Worm (Caenorhabditis elegans) whole organism, L4/young adult: ENCODE measurements around the gene dlc-2.
"Not testable (repeated sequence)": the region's sequence is repeated elsewhere in the genome, so short reads cannot be mapped to it uniquely, and the experiment has no call there.

Source experiments
- W03F9.2 ChIP-seq: fragments of 150-350 bp; optimal IDR thresholded peaks from 2 replicates; lab custom pipeline; 2014; ENCODE audit warnings: missing biosample characterization, missing genetic modification characterization
- dao-5 ChIP-seq: sonication (generic microtip); optimal IDR thresholded peaks from 2 replicates; lab custom pipeline; 2016; ENCODE audit warnings: missing genotype, missing genetic modification characterization, moderate library complexity, missing compliant biosample characterization
- him-1 ChIP-seq: sonication (generic microtip); optimal IDR thresholded peaks from 2 replicates; lab custom pipeline; 2016; ENCODE audit warnings: missing genotype, missing genetic modification reagents, missing genetic modification characterization, missing compliant biosample characterization

The dlc-2 gene

DNA sequence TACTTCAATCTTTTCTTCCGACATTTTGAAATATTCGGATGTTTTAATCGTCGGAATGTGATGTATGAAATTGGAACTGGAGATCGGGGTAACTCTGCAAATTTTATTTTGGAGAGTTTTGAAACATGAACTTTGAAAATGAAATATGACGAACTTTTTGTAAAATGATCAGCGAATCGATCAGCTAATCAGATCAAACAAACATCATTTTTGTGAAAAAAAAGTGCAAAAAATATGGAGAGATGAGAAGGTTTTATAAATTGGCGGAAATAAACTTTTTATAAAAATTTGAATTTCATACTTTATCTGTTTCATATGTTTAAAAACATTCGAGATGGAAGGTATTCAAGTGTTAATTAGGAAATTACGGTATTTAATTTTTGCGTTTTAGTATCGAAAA is at the start of gene dlc-2:
TSS of gene dlc-2 (minus strand) at position 101 of the 400 bp plus-strand sequence.
- TF ChIP-seq him-1 (no peak), dao-5 (no peak), W03F9.2 (tag; lab: Kevin White, UChicago) (no peak)

DNA sequence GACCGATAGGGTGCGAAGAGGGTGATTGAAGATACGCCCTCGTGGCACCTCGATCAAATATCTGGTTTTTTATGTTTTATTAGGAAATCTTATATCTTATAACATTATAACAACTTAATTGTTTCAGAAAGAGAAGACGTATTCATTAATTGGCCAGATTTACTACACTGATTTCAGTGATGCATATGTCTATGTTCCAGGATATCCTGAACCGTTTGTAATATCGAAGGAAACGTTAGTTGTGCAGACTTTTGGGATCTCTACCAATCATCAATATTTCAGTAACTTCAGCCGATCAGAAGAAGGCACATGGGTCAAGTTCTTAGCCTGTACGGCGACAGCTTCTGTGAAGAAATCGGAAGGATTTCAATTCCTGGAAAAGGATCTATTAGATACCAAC is 49.0 kb upstream of the dlc-2 start:
- no peak for TF ChIP-seq W03F9.2 (tag; lab: Kevin White, UChicago)
- no peak for TF ChIP-seq him-1
- TF ChIP-seq dao-5: no peak

DNA sequence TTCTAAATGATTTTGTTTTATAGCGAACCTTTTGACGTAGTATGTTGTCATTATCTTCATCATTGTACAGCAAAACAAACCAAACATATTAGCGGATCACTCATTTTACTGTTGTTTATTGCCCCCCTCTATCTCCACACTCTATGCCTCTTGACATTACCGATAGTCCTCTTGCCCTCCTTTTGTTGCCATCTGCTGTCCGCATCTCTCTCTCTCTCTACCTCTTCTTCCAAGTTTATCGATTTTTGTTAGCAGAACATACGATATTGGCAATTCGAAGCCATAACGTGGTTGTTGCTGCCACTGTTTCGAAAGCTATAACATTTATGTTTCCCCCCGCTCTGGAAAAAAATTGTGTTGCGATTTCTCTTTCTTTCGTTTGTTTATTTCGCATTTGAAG is 46.5 kb upstream of the dlc-2 start:
- TF ChIP-seq dao-5 (no peak), him-1 (no peak), W03F9.2 (tag; lab: Kevin White, UChicago) (no peak)

DNA sequence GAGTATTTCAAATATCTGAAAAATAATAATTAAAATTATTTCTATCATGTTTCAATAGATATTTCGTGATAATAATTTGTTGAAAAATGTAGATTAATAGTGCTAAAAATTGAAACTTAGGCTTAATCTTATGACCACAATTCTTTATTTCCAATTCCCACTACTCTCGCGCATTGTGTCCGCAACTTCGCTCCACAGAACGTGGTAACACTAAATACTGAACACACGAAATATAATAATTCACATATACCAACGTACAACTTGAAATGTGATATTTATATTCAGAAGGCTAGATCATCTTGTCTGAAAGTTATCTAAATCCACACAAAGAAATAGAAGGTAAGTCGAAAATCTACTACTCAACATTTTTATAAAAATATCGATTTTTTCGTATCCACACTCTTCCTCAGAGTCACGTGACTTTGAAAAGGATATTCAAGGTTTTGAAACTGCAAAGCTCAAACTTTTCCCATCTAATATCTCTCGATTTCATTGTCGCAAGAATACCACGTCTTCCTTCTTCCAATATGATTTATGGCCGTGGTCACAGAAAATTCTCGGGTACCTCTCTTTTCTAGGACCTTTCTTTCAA is 45.4 kb upstream of the dlc-2 start, which contains the start of gene eri-12:
TSS of gene eri-12 (plus strand) at position 197 of the 592 bp plus-strand sequence.
- TF ChIP-seq him-1 (no peak), dao-5 (no peak), W03F9.2 (tag; lab: Kevin White, UChicago) (no peak)

DNA sequence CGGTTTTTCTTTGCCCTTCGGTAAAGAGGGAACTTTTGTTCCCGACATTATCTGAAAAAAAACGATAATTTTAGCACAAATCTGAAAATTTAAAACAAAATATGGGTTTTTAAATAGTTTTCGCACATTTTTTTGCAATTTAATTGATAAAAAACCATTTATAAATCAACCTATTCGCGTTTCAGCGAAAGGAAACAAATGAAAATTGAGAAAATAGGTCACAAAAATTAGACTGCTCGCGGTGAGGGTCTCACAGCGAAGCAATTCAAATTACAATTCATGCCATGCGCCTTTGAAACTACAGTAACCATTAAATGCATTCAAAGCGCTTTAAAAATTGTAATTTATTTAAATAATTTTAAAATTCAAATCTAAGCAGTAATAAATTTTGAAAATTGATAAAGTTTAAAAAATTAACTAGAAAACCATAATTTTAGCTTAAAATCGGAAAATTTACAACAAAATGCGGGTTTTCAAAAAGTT is 42.9 kb upstream of the dlc-2 start, which contains the start of gene B0001.7:
TSS of gene B0001.7 (minus strand) at position 51 of the 483 bp plus-strand sequence.
- TF ChIP-seq him-1: no peak
- no peak for TF ChIP-seq dao-5
- no peak for TF ChIP-seq W03F9.2 (tag; lab: Kevin White, UChicago)

DNA sequence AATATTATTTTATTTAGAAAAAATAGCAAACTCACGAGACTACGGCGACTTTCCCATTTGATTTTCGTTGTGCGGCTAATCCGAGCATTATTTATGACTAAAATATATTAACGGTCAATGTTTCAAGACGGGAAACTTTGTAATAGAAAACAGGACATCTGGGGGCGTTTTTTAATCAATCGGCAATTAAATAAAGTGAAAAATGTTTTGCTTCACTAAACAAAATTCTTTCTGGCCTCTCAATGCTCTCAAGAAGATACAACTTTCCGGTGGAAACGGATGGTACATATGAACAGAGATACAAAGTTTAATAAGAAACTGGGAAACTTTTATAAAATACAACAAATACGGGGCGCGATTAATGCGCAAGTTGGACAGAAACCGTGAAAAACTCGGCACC is 39.5 kb upstream of the dlc-2 start, which contains the start of gene B0001.2:
TSS of gene B0001.2 (minus strand) at position 101 of the 400 bp plus-strand sequence.
- TF ChIP-seq dao-5 (no peak), him-1 (no peak), W03F9.2 (tag; lab: Kevin White, UChicago) (no peak)

DNA sequence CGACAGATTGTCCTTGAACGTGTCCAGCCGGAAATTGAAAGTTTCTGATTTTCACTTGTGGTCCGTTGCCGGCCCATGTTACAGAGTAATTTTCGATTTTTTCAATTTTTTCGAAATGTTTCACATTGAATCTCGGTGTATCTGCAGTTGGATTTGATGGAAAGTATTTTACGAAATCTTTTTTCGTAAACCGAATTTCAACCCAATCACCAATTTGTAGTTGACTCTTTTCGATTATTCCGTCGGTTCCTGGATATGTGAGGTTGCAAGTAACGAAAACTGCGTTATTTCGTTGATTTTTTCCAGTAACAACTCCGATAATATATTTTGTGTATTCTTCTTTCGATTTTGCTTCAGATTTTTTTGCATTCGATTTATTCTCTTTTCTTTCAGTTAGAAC is 38.2 kb upstream of the dlc-2 start:
- TF ChIP-seq him-1 (no peak), W03F9.2 (tag; lab: Kevin White, UChicago) (no peak), dao-5 (no peak)

DNA sequence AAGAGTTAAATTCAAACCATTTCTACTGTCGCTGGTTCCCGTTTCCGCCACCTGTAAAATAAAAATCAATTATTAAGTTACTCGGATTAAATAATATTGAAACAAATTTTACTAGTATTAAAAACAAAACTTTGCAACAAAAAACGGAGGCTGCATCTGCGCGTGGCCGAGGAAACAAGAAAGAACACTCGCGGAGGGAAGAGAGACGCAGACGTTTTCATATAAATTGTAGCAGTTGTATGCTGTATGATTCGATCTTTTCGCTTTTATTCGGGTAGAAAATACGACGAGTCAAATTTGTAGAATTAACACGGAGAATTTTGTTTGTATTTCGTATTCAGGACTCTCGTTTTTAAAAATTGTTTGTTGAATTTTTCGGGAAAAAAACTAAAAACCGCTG is 34.3 kb upstream of the dlc-2 start, which contains the start of gene B0001.3:
TSS of gene B0001.3 (minus strand) at position 55 of the 400 bp plus-strand sequence.
- TF ChIP-seq him-1: no peak
- TF ChIP-seq W03F9.2 (tag; lab: Kevin White, UChicago): no peak
- no peak for TF ChIP-seq dao-5

DNA sequence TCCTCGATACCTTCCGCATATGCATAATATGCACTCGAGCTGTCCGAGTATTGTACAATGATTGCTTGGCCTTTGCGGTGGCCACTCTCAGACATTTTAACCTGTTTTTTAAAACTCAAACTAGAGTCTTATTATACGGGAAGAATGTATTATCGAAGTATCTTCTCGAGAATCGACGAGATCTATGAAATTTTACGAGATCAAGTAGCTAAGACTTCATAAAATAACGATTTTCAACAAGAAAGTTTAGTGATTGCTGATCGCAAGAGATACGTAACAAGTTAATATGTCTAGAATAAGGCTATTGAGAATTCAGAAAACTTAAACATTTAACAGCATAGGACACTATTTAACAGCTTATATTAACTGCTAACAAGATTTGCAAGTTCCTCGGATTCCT is 31.9 kb upstream of the dlc-2 start, which contains the start of gene B0001.5:
TSS of gene B0001.5 (minus strand) at position 101 of the 400 bp plus-strand sequence.
- no peak for TF ChIP-seq W03F9.2 (tag; lab: Kevin White, UChicago)

DNA sequence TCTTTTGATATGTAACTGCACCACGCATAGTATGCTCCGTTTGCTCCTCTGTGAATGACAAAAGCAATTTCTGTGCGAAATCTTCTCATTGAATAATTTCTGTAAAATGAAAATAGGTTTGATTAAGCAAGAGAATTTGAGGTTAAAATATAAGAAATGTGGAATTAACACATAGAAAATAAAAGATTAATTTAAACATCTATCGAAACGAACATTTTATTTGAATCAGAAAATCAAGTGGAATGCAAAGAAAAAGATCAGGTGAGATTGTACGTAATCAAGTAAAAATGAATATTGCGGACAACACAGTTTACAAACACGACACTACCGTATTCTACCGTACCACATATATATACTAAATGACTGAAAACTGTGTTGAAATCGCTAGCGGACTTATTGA is 29.6 kb upstream of the dlc-2 start, which contains the start of gene B0001.8:
TSS of gene B0001.8 (minus strand) at position 101 of the 400 bp plus-strand sequence.
- TF ChIP-seq him-1 (no peak), W03F9.2 (tag; lab: Kevin White, UChicago) (no peak), dao-5 (no peak)

DNA sequence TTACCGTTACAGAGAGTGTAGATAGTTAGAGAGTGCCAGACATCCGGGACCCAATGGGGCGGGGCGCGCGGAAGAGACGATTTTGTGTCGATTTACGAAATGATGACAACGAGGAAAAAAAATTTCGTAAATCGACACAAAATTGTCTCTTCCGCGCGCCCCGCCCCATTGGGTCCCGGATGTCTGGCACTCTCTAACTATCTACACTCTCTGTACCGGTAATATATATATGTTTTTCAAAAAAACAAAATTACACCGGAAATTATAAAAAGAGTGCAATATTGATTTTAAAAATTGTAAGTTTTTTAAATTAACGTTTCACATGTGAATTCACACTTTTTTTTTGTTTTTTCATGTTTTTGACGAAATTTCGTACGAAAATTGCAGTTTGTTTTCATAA is 26.7 kb upstream of the dlc-2 start, which contains the start of gene B0001.4:
TSS of gene B0001.4 (minus strand) at position 101 of the 400 bp plus-strand sequence.
- not testable (repeated sequence) for TF ChIP-seq W03F9.2 (tag; lab: Kevin White, UChicago); him-1; dao-5

DNA sequence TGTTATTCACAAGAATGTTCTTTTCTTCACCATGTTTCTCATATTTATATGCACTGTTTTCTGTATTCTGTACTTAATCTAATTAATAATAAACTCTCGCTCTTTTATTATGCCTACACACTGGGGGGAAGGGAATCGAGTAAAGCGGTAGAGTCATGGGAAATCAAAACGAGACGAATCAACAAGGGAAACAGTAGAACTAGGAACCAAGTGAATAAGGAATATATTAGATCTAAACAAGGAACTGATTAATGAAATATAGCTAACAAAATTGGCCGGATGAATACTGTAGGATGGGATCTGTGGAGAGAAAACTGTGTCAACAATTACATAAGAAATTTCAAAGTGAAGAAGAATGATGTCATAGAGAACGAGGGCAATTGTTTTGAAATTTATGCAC is 23.6 kb upstream of the dlc-2 start:
- TF ChIP-seq him-1: no peak
- TF ChIP-seq dao-5: no peak
- TF ChIP-seq W03F9.2 (tag; lab: Kevin White, UChicago): no peak

DNA sequence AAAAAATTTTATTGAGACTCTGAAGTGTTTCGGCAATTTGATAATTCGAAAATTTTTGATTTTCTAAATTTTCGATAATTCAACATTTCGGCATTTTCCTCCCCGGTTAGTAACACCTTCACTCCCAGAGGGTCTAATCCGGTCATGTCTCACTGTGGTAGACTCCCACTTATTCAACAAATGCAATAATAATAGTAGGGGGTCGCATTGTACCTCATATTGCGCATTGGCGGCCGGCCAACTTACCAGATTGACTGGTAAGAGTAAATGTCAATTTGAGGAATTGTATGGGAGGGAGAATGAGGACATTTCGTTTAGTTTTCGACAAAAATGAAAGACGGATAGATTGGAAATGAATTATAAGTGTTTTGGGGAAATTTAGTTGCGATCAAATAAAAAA is 22.4 kb upstream of the dlc-2 start:
- no peak for TF ChIP-seq dao-5
- no peak for TF ChIP-seq W03F9.2 (tag; lab: Kevin White, UChicago)
- TF ChIP-seq him-1: no peak

DNA sequence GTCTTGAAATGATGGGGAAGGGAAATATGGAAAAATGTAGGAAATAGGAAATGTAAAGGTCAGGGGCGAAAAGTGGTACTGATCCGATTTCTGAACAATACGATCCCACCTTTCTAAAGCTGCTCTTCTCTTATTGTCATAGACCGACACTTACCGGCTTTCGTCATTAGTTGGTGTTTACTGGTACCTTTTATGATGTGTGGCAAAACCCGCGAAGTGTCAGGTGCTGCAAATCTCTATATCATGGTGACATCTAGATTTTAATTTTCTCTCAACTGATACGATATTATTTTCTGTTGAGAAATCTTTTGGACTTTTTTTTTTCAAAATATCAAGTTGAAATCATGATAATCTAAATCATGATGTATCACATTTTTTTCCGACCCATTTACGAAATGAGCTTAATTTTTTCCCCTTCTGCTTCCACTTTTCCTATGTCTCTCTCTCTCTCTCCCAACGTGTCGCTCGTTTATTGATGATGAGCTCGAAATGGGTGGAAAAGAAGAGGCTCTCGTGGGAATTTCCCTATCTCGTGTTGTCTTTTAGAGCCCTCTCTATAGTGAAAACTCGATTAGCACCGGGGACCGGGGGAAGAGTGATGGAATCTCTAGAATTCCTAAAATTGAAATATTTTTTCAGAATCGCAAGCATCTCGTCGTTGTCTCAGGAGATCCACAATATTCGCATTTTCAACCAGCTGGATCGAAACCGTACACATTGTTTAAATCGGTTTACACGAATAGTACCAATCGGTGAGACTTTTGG is 20.1 kb upstream of the dlc-2 start:
- no peak for TF ChIP-seq W03F9.2 (tag; lab: Kevin White, UChicago)
- no peak for TF ChIP-seq dao-5
- no peak for TF ChIP-seq him-1

DNA sequence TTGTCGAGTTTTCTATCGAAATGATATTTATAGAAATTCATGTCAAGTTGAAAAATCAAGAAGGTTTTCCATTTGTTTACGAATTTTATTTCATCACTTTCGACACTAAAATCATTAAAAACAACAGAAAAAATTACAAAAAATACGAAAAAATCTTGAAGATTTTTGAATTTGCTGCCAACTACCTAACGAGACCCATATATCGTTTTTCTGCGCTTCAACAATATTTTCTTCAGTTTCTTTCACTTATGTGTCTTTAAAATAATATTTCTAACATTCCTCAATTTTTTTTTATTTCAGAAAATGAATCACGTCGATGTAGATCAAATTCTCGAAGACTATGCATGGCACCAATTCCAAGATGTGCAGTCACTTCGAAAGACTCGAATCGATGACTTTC is 17.8 kb upstream of the dlc-2 start, which contains the start of gene lin-24:
TSS of gene lin-24 (plus strand) at position 301 of the 400 bp plus-strand sequence.
- TF ChIP-seq him-1 (no peak), dao-5 (no peak), W03F9.2 (tag; lab: Kevin White, UChicago) (no peak)
